Fruit fly (Drosophila melanogaster) whole organism: Measurements from ENCODE around the gene alt.

Source experiments
- pan ChIP-seq: fragments of >200 bp; optimal IDR thresholded peaks from 2 replicates; lab custom pipeline; 2017
- usp ChIP-seq: fragments of >200 bp; optimal IDR thresholded peaks from 2 replicates; lab custom pipeline; 2017; ENCODE audit warnings: missing biosample characterization, missing genetic modification characterization, mixed read lengths

DNA sequence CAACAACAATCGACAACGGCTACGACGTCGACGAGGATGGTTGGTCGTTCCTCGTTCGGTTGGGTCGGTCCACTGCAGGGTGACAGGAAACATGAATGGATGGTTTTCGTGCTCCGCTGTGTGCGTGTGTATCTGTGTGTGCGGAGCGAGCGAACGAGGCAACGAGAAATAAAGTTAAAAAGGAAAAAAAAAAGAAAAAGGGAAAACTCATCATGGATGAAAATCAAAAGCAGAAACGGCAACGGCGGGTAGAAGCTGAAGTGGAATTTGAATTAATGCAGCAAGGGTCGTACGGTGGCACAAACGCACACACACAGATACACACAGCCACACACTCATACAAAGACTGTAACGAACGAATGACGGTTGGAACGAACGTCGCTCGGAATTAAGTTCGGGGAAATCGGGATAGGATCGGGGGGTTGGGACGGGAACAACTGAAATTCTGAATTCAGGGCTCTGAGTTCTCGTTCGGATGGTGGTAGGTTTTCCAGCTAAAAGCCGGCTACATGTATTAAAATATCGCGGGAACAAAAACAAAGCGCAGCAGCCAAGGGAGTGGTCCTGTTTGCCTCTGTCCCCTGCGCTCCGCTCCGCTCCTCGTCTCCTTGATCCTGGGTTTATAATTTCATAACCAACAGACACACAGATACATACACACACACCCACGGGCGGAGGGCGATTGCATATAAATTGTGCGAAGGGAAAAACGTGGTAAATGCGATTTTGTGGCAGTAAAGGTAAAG is 28.8 kb upstream of the alt start:
- TF ChIP-seq usp (GFP tag; lab: Kevin White, UChicago) (no peak), pan (lab: Kevin White, UChicago) (no peak)
